Worm (Caenorhabditis elegans) whole organism, young adult: Measurements from ENCODE around the gene srh-276.

Experiments
- F10E7.11 ChIP-seq: sonication (generic microtip); optimal IDR thresholded peaks from 2 replicates; lab custom pipeline; 2017; ENCODE audit warnings: mild to moderate bottlenecking, missing genetic modification characterization, moderate library complexity, missing compliant biosample characterization
- F22D6.2 ChIP-seq: sonication (generic microtip); optimal IDR thresholded peaks from 2 replicates; lab custom pipeline; 2016; ENCODE audit warnings: mild to moderate bottlenecking, missing genetic modification characterization, missing compliant biosample characterization
- F55B11.4 ChIP-seq: sonication (generic microtip); optimal IDR thresholded peaks from 2 replicates; lab custom pipeline; 2016; ENCODE audit warnings: missing compliant biosample characterization, missing genetic modification characterization, borderline replicate concordance; ENCODE audit not compliant: insufficient read depth
- K12H6.12 ChIP-seq: fragments of 200-800 bp; sonication (Bioruptor generic); optimal IDR thresholded peaks from 2 replicates; lab custom pipeline; 2018; ENCODE audit warnings: mild to moderate bottlenecking, missing genetic modification characterization, missing compliant biosample characterization
- Y53F4B.3 ChIP-seq: fragments of 200-800 bp; sonication (Bioruptor generic); IDR thresholded peaks from 2 replicates; pipeline ENCODE4 v1.3.6; 2022; ENCODE audit warnings: missing genetic modification reagents, missing genetic modification characterization, missing compliant biosample characterization
- Y79H2A.3 ChIP-seq: fragments of 200-800 bp; sonication (Bioruptor generic); conservative IDR thresholded peaks from 2 replicates; pipeline ENCODE4 v1.3.6; 2022; ENCODE audit warnings: missing genetic modification reagents, missing genetic modification characterization, missing compliant biosample characterization
- ZK185.1 ChIP-seq: sonication (generic microtip); optimal IDR thresholded peaks from 2 replicates; lab custom pipeline; 2016; ENCODE audit warnings: mild to moderate bottlenecking, missing genetic modification characterization, missing compliant biosample characterization; ENCODE audit not compliant: poor library complexity, severe bottlenecking
- akir-1 ChIP-seq: fragments of 200-800 bp; sonication (Bioruptor generic); optimal IDR thresholded peaks from 2 replicates; lab custom pipeline; 2018; ENCODE audit warnings: mild to moderate bottlenecking, missing genetic modification characterization, moderate library complexity, missing compliant biosample characterization
- ama-1 ChIP-seq, 3 experiments: fragments of 150-350 bp in 1 of 3; sonication (generic microtip) in 2 of 3; optimal IDR thresholded peaks; 2 replicates each; lab custom pipeline; 2014 to 2018; ENCODE audit warnings: missing biosample characterization in 2 of 3, missing genetic modification characterization in 2 of 3, missing genetic modification reagents in 2 of 3
- attf-3 ChIP-seq: fragments of 200-800 bp; sonication (Bioruptor generic); conservative IDR thresholded peaks from 2 replicates; pipeline ENCODE4 v1.3.6; 2022; ENCODE audit warnings: missing genetic modification reagents, missing genetic modification characterization, missing compliant biosample characterization
- attf-5 ChIP-seq: fragments of 200-800 bp; sonication (Bioruptor generic); optimal IDR thresholded peaks from 2 replicates; lab custom pipeline; 2018; ENCODE audit warnings: mild to moderate bottlenecking, missing genetic modification characterization, missing compliant biosample characterization
- attf-6 ChIP-seq: fragments of 200-800 bp; sonication (Bioruptor generic); IDR thresholded peaks from 2 replicates; pipeline ENCODE4 v1.3.6; 2022; ENCODE audit warnings: missing genetic modification reagents, missing genetic modification characterization, missing compliant biosample characterization
- bed-1 ChIP-seq: fragments of 200-800 bp; sonication (Bioruptor generic); IDR thresholded peaks from 2 replicates; pipeline ENCODE4 v1.3.6; 2022; ENCODE audit warnings: missing genetic modification reagents, missing genetic modification characterization, missing compliant biosample characterization
- bed-2 ChIP-seq: fragments of 200-800 bp; sonication (Bioruptor generic); IDR thresholded peaks from 2 replicates; pipeline ENCODE4 v1.3.6; 2022; ENCODE audit warnings: missing genetic modification reagents, missing genetic modification characterization, missing compliant biosample characterization
- ceh-100 ChIP-seq: fragments of 200-800 bp; sonication (Bioruptor generic); IDR thresholded peaks from 2 replicates; pipeline ENCODE4 v1.3.6; 2022; ENCODE audit warnings: missing genetic modification reagents, missing genetic modification characterization, missing compliant biosample characterization
- ceh-40 ChIP-seq: fragments of 200-800 bp; sonication (Bioruptor generic); IDR thresholded peaks from 2 replicates; pipeline ENCODE4 v1.3.6; 2022; ENCODE audit warnings: missing genetic modification characterization, missing compliant biosample characterization
- ceh-58 ChIP-seq: fragments of 200-800 bp; sonication (Bioruptor generic); IDR thresholded peaks from 2 replicates; pipeline ENCODE4 v1.3.6; 2022; ENCODE audit warnings: missing genetic modification characterization, missing compliant biosample characterization
- ceh-91 ChIP-seq: fragments of 200-800 bp; sonication (Bioruptor generic); IDR thresholded peaks from 2 replicates; pipeline ENCODE4 v1.3.6; 2022; ENCODE audit warnings: missing genetic modification reagents, missing genetic modification characterization, missing compliant biosample characterization
- die-1 ChIP-seq: sonication (generic microtip); optimal IDR thresholded peaks from 2 replicates; lab custom pipeline; 2016; ENCODE audit warnings: missing genotype, mild to moderate bottlenecking, missing genetic modification characterization, missing compliant biosample characterization
- dpl-1 ChIP-seq: fragments of 150-350 bp; optimal IDR thresholded peaks from 2 replicates; lab custom pipeline; 2014; ENCODE audit warnings: missing biosample characterization, missing genetic modification reagents, missing genetic modification characterization
- egl-18 ChIP-seq: fragments of 200-800 bp; sonication (Bioruptor generic); IDR thresholded peaks from 2 replicates; pipeline ENCODE4 v1.3.6; 2022; ENCODE audit warnings: missing genetic modification reagents, missing genetic modification characterization, missing compliant biosample characterization
- egl-44 ChIP-seq: fragments of 200-800 bp; sonication (Bioruptor generic); IDR thresholded peaks from 2 replicates; pipeline ENCODE4 v1.3.6; 2022; ENCODE audit warnings: missing genetic modification reagents, missing genetic modification characterization, missing compliant biosample characterization
- egrh-3 ChIP-seq: fragments of 200-800 bp; sonication (Bioruptor generic); IDR thresholded peaks from 2 replicates; pipeline ENCODE4 v1.3.6; 2022; ENCODE audit warnings: missing genetic modification reagents, missing genetic modification characterization, missing compliant biosample characterization
- gei-17 ChIP-seq: fragments of 200-800 bp; sonication (Bioruptor generic); optimal IDR thresholded peaks from 2 replicates; lab custom pipeline; 2018; ENCODE audit warnings: mild to moderate bottlenecking, missing genetic modification characterization, missing compliant biosample characterization
- hlh-26 ChIP-seq: fragments of 200-800 bp; sonication (Bioruptor generic); conservative IDR thresholded peaks from 2 replicates; pipeline ENCODE4 v1.3.6; 2022; ENCODE audit warnings: missing genetic modification reagents, missing genetic modification characterization, missing compliant biosample characterization
- hrde-1 ChIP-seq: sonication (generic microtip); optimal IDR thresholded peaks from 2 replicates; lab custom pipeline; 2016; ENCODE audit warnings: missing genetic modification characterization, mild to moderate bottlenecking, missing compliant biosample characterization, moderate library complexity, missing genotype, missing genetic modification reagents, borderline replicate concordance
- hsf-1 ChIP-seq: fragments of 200-800 bp; sonication (Bioruptor generic); IDR thresholded peaks from 2 replicates; pipeline ENCODE4 v1.3.6; 2022; ENCODE audit warnings: missing genetic modification reagents, missing genetic modification characterization, missing compliant biosample characterization
- let-607 ChIP-seq, 2 experiments: fragments of 200-800 bp in 1 of 2; sonication (Bioruptor generic) in 1 of 2; sonication (generic microtip) in 1 of 2; optimal IDR thresholded peaks; 2 replicates each; lab custom pipeline; 2016 to 2018; ENCODE audit warnings: mild to moderate bottlenecking in 2 of 2, missing compliant biosample characterization in 2 of 2, missing genetic modification characterization in 2 of 2, moderate library complexity in 2 of 2, missing genotype in 1 of 2
- lin-26 ChIP-seq: fragments of 200-800 bp; sonication (Bioruptor generic); IDR thresholded peaks from 2 replicates; pipeline ENCODE4 v1.3.6; 2022; ENCODE audit warnings: missing genetic modification reagents, missing genetic modification characterization, missing compliant biosample characterization
- lin-54 ChIP-seq: fragments of 200-800 bp; sonication (Bioruptor generic); optimal IDR thresholded peaks from 2 replicates; lab custom pipeline; 2018; ENCODE audit warnings: mild to moderate bottlenecking, missing genetic modification characterization, missing compliant biosample characterization
- madf-10 ChIP-seq: sonication (generic microtip); optimal IDR thresholded peaks from 2 replicates; lab custom pipeline; 2016; ENCODE audit warnings: mild to moderate bottlenecking, missing genetic modification characterization, missing compliant biosample characterization
- madf-8 ChIP-seq: fragments of 200-800 bp; sonication (Bioruptor generic); conservative IDR thresholded peaks from 2 replicates; pipeline ENCODE4 v1.3.6; 2022; ENCODE audit warnings: missing genetic modification reagents, missing genetic modification characterization, missing compliant biosample characterization
- nfya-1 ChIP-seq: sonication (generic microtip); optimal IDR thresholded peaks from 2 replicates; lab custom pipeline; 2017; ENCODE audit warnings: antibody characterized with exemption, missing compliant biosample characterization, missing genetic modification characterization, borderline replicate concordance; ENCODE audit not compliant: insufficient read depth
- pha-4 ChIP-seq: fragments of 150-350 bp; sonication (generic microtip); optimal IDR thresholded peaks from 2 replicates; lab custom pipeline; 2014; ENCODE audit warnings: missing biosample characterization, missing genetic modification reagents, missing genetic modification characterization
- rcor-1 ChIP-seq: fragments of 200-800 bp; sonication (Bioruptor generic); IDR thresholded peaks from 2 replicates; pipeline ENCODE4 v1.3.6; 2022; ENCODE audit warnings: missing genetic modification reagents, missing genetic modification characterization, missing compliant biosample characterization
- sdz-38 ChIP-seq: sonication (generic microtip); optimal IDR thresholded peaks from 2 replicates; lab custom pipeline; 2016; ENCODE audit warnings: missing genotype, missing genetic modification characterization, missing compliant biosample characterization
- snpc-1.1 ChIP-seq: sonication (generic microtip); optimal IDR thresholded peaks from 2 replicates; lab custom pipeline; 2017; ENCODE audit warnings: missing genetic modification characterization, mild to moderate bottlenecking, missing compliant biosample characterization, antibody characterized with exemption, moderate library complexity, missing genotype, missing genetic modification reagents; ENCODE audit not compliant: insufficient read depth
- snpc-4 ChIP-seq, 5 experiments: fragments of 150-350 bp in 1 of 5; sonication (generic microtip) in 4 of 5; optimal IDR thresholded peaks; 2 replicates each; lab custom pipeline; 2014 to 2018; ENCODE audit warnings: missing genetic modification characterization in 5 of 5, missing biosample characterization in 3 of 5, antibody characterized with exemption in 2 of 5, mild to moderate bottlenecking in 2 of 5, missing compliant biosample characterization in 2 of 5, missing genotype in 2 of 5, moderate library complexity in 2 of 5, missing genetic modification reagents in 1 of 5
- somi-1 ChIP-seq: fragments of 200-800 bp; sonication (Bioruptor generic); optimal IDR thresholded peaks from 2 replicates; lab custom pipeline; 2018; ENCODE audit warnings: mild to moderate bottlenecking, missing genetic modification characterization, missing compliant biosample characterization
- sptf-2 ChIP-seq: fragments of 200-800 bp; sonication (Bioruptor generic); optimal IDR thresholded peaks from 2 replicates; lab custom pipeline; 2018; ENCODE audit warnings: mild to moderate bottlenecking, missing genetic modification characterization, missing compliant biosample characterization
- unc-130 ChIP-seq: sonication (generic microtip); optimal IDR thresholded peaks from 2 replicates; lab custom pipeline; 2016; ENCODE audit warnings: missing genetic modification reagents, missing genetic modification characterization, missing compliant biosample characterization
- unc-62 ChIP-seq: fragments of 150-350 bp; optimal IDR thresholded peaks from 2 replicates; lab custom pipeline; 2014; ENCODE audit warnings: missing biosample characterization, missing genetic modification reagents, missing genetic modification characterization
- zim-3 ChIP-seq: sonication (generic microtip); optimal IDR thresholded peaks from 2 replicates; lab custom pipeline; 2017; ENCODE audit warnings: mild to moderate bottlenecking, missing genetic modification characterization, moderate library complexity, missing compliant biosample characterization
- ztf-22 ChIP-seq: fragments of 200-800 bp; sonication (Bioruptor generic); optimal IDR thresholded peaks from 2 replicates; lab custom pipeline; 2018; ENCODE audit warnings: mild to moderate bottlenecking, missing genetic modification characterization, moderate library complexity, missing compliant biosample characterization
- ztf-25 ChIP-seq: fragments of 200-800 bp; sonication (Bioruptor generic); IDR thresholded peaks from 2 replicates; pipeline ENCODE4 v1.3.6; 2022; ENCODE audit warnings: missing genetic modification reagents, missing genetic modification characterization, missing compliant biosample characterization
- ztf-3 ChIP-seq: fragments of 200-800 bp; sonication (Bioruptor generic); optimal IDR thresholded peaks from 2 replicates; lab custom pipeline; 2018; ENCODE audit warnings: mild to moderate bottlenecking, missing genetic modification characterization, missing compliant biosample characterization

Gene srh-276

ce11 chrV:15566511-15567178 lies 37.5 kb downstream of the srh-276 start:
- TF ChIP-seq hlh-26 (GFP tag; lab: Robert Waterston, UW) (no peak), unc-130 (no peak), ama-1 (optimal IDR thresholded peaks at IDR 0.05; lab: Kevin White, UChicago) (peak; percentile 96), ama-1 (GFP tag; optimal IDR thresholded peaks at IDR 0.05; lab: Kevin White, UChicago) (no peak), ceh-40 (GFP tag; lab: Robert Waterston, UW) (no peak), akir-1 (no peak), unc-62 (GFP tag; lab: Kevin White, UChicago) (no peak), F55B11.4 (tag; lab: Kevin White, UChicago) (no peak), pha-4 (tag; lab: Kevin White, UChicago) (no peak), egl-44 (peak; percentile 52; the same call in 1 of the 2 replicates), ztf-3 (GFP tag; lab: Kevin White, UChicago) (no peak), attf-3 (GFP tag; lab: Robert Waterston, UW) (no peak), madf-10 (tag; lab: Kevin White, UChicago) (peak; percentile 14), ceh-91 (GFP tag; lab: Robert Waterston, UW) (no peak), ZK185.1 (peak; percentile 52), ceh-100 (no peak), hrde-1 (tag; lab: Kevin White, UChicago) (no peak), lin-26 (0 out of 2 replicates have a peak, but pooled peaks have one; percentile 50), madf-8 (GFP tag; lab: Robert Waterston, UW) (no peak), lin-54 (GFP tag; lab: Kevin White, UChicago) (peak; percentile 37), F10E7.11 (tag; lab: Kevin White, UChicago) (no peak), snpc-1.1 (tag; lab: Kevin White, UChicago) (no peak), Y53F4B.3 (GFP tag; lab: Robert Waterston, UW) (no peak), die-1 (peak; percentile 34), sptf-2 (no peak), zim-3 (tag; lab: Kevin White, UChicago) (no peak), egl-18 (GFP tag; lab: Robert Waterston, UW) (no peak), K12H6.12 (tag; lab: Kevin White, UChicago) (peak; percentile 78), ztf-22 (GFP tag; lab: Kevin White, UChicago) (no peak), ceh-58 (GFP tag; lab: Robert Waterston, UW) (no peak), somi-1 (GFP tag; lab: Kevin White, UChicago) (peak; percentile 77), gei-17 (GFP tag; lab: Kevin White, UChicago) (no peak), Y79H2A.3 (GFP tag; lab: Robert Waterston, UW) (no peak), attf-5 (GFP tag; lab: Kevin White, UChicago) (peak; percentile 45), ztf-25 (GFP tag; lab: Robert Waterston, UW) (no peak), dpl-1 (GFP tag; lab: Kevin White, UChicago) (no peak), F22D6.2 (tag; lab: Kevin White, UChicago) (peak; percentile 68), bed-1 (GFP tag; lab: Robert Waterston, UW) (no peak), bed-2 (GFP tag; lab: Robert Waterston, UW) (no peak), let-607 (tag; optimal IDR thresholded peaks at IDR 0.05; lab: Kevin White, UChicago) (no peak), snpc-4 (GFP tag; optimal IDR thresholded peaks at IDR 0.05; lab: Kevin White, UChicago) (no peak), snpc-4 (tag; optimal IDR thresholded peaks at IDR 0.05; lab: Kevin White, UChicago) (peak; percentile 61 to 72 (median 64)), rcor-1 (GFP tag; lab: Robert Waterston, UW) (no peak), sdz-38 (tag; lab: Kevin White, UChicago) (no peak), nfya-1 (tag; lab: Kevin White, UChicago) (no peak), hsf-1 (no peak), attf-6 (GFP tag; lab: Robert Waterston, UW) (no peak), egrh-3 (no peak)
